Worm (Caenorhabditis elegans): Measurements from ENCODE around the gene ZC449.4.

The ZC449.4 gene

ce11 chrX:4992523-4992922 is 41.2 kb downstream of the ZC449.4 start:
- TF ChIP-seq snpc-4 (tag; optimal IDR thresholded peaks at IDR 0.05) (no peak), nhr-129 (tag; optimal IDR thresholded peaks at IDR 0.05) (no peak), ztf-4 (tag; optimal IDR thresholded peaks at IDR 0.05) (no peak), ceh-82 (tag; optimal IDR thresholded peaks at IDR 0.05) (no peak)

DNA sequence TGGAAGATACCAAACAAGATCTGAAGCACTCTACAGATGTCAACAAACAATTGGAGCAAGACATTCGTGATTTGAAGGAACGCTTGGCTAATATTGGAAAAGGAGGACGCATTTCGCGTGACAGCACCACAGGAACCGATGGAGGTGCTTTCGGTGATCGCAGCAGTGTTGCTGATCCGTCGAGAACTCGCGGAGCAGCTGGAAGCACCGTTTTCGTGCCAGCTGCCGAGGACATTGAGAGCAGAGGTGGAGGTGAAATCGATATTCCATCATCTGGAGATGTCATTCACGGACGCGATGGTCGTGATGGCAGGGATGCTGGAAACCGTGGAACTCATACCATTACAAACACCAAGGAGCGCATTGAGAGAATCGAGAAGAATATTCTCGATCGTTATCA is 46.2 kb downstream of the ZC449.4 start:
- no peak for TF ChIP-seq unc-55 (GFP tag; optimal IDR thresholded peaks at IDR 0.05)
- TF ChIP-seq lsy-2 (tag; optimal IDR thresholded peaks at IDR 0.05), result no peak
- TF ChIP-seq nhr-6 (tag; optimal IDR thresholded peaks at IDR 0.05), result no peak
- TF ChIP-seq ceh-16 (tag; optimal IDR thresholded peaks at IDR 0.05), result no peak
- TF ChIP-seq ztf-11 (tag; optimal IDR thresholded peaks at IDR 0.05), result no peak
- TF ChIP-seq fos-1 (tag; optimal IDR thresholded peaks at IDR 0.05), result no peak
- no peak for TF ChIP-seq elt-3 (tag; optimal IDR thresholded peaks at IDR 0.05)
- no peak for TF ChIP-seq crh-2 (tag; optimal IDR thresholded peaks at IDR 0.05)
- no peak for TF ChIP-seq F13H6.1 (tag; optimal IDR thresholded peaks at IDR 0.05)
- no peak for TF ChIP-seq sma-9 (GFP tag; optimal IDR thresholded peaks at IDR 0.05)
- TF ChIP-seq sma-9 (tag; optimal IDR thresholded peaks at IDR 0.05), result no peak
- TF ChIP-seq dmd-4 (tag; optimal IDR thresholded peaks at IDR 0.05), result no peak
- no peak for TF ChIP-seq nhr-23 (tag; optimal IDR thresholded peaks at IDR 0.05)
- no peak for TF ChIP-seq nhr-12 (tag; optimal IDR thresholded peaks at IDR 0.05)
- TF ChIP-seq C34F6.9 (tag; optimal IDR thresholded peaks at IDR 0.05), result no peak
- TF ChIP-seq mab-5 (tag; optimal IDR thresholded peaks at IDR 0.05), result no peak

DNA sequence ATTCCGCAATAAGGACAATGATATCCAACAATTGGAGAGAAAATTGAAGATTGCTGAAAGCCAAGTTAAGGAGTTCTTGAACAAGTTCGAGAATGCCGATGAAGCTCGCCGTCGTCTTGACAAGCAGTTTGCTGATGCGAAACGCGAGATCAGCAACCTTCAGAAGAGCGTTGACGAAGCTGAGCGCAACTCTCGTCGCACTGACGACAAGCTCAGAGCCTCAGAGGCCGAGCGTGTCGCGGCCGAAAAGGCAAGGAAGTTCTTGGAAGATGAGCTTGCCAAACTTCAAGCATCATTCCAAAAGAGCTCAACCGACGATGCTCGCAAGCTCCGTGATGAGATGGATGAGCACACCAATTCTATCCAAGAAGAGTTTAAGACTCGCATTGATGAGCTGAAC is 47.4 kb downstream of the ZC449.4 start:
- TF ChIP-seq skn-1 (tag; optimal IDR thresholded peaks at IDR 0.05) (no peak), sma-9 (GFP tag; optimal IDR thresholded peaks at IDR 0.05) (no peak), sma-9 (tag; optimal IDR thresholded peaks at IDR 0.05) (no peak), mbf-1 (tag; optimal IDR thresholded peaks at IDR 0.05) (no peak), peb-1 (tag; optimal IDR thresholded peaks at IDR 0.05) (no peak), mdl-1 (tag; optimal IDR thresholded peaks at IDR 0.05) (no peak), F13H6.1 (tag; optimal IDR thresholded peaks at IDR 0.05) (no peak), ceh-16 (tag; optimal IDR thresholded peaks at IDR 0.05) (no peak), unc-62 (GFP tag; optimal IDR thresholded peaks at IDR 0.05) (no peak), lin-11 (tag; optimal IDR thresholded peaks at IDR 0.05) (no peak)

DNA sequence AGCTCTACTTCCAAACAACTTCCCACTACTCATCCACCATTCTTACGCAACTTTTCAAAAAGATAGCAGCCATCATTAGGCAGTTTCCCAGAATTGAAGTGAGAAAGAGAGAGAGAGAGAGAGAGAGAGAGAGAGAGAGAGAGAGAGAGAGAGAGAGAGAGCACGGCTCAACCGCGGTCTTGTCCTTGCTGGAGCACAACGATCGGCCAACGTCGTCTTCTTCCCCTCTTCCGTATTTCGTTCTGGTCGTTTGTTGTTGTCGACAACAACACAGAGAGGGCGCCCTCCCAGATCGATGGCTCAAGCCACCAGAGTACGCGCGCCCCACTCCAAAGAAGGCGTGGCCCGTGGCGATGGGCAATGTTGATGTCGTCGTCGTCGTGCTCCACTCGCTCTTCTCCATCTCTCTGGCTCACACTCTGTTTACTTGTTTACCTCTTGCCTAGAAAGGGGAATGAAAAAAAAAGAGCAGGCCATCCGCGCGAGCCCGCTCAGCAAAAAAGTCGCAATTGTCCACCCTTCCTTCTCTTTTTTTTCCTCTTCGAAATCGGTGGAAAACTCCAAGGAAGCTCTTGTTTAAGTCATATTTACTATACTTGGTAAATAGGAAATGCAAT is 51.7 kb downstream of the ZC449.4 start:
- TF ChIP-seq alr-1 (tag; optimal IDR thresholded peaks at IDR 0.05) (no peak), crh-2 (tag; optimal IDR thresholded peaks at IDR 0.05) (peak; percentile 49), nhr-25 (tag; optimal IDR thresholded peaks at IDR 0.05) (no peak), C34F6.9 (tag; optimal IDR thresholded peaks at IDR 0.05) (peak; percentile 47), ztf-4 (tag; optimal IDR thresholded peaks at IDR 0.05) (no peak), sma-3 (GFP tag; optimal IDR thresholded peaks at IDR 0.05) (no peak), elt-3 (tag; optimal IDR thresholded peaks at IDR 0.05) (no peak), mab-5 (tag; optimal IDR thresholded peaks at IDR 0.05) (peak; percentile 41), dmd-4 (tag; optimal IDR thresholded peaks at IDR 0.05) (no peak), Y55F3AM.14 (GFP tag; optimal IDR thresholded peaks at IDR 0.05) (peak; percentile 57), ama-1 (optimal IDR thresholded peaks at IDR 0.05) (no peak), F13H6.1 (tag; optimal IDR thresholded peaks at IDR 0.05) (peak; percentile 35), elt-1 (tag; optimal IDR thresholded peaks at IDR 0.05) (no peak), sma-9 (GFP tag; optimal IDR thresholded peaks at IDR 0.05) (peak; percentile 65), sma-9 (tag; optimal IDR thresholded peaks at IDR 0.05) (no peak), ztf-11 (tag; optimal IDR thresholded peaks at IDR 0.05) (no peak), lin-39 (tag; optimal IDR thresholded peaks at IDR 0.05) (no peak), ZK546.5 (tag; optimal IDR thresholded peaks at IDR 0.05) (no peak), nhr-11 (tag; optimal IDR thresholded peaks at IDR 0.05) (no peak), blmp-1 (tag; optimal IDR thresholded peaks at IDR 0.05; ENCODE audit: insufficient read depth) (no peak), egl-27 (tag; optimal IDR thresholded peaks at IDR 0.05) (no peak), nhr-21 (tag; optimal IDR thresholded peaks at IDR 0.05) (no peak), mbf-1 (tag; optimal IDR thresholded peaks at IDR 0.05) (no peak), nhr-6 (tag; optimal IDR thresholded peaks at IDR 0.05) (peak; percentile 39), lin-11 (tag; optimal IDR thresholded peaks at IDR 0.05) (peak; percentile 46), snpc-4 (tag; optimal IDR thresholded peaks at IDR 0.05) (no peak), lin-13 (GFP tag; optimal IDR thresholded peaks at IDR 0.05) (no peak), sem-4 (tag; optimal IDR thresholded peaks at IDR 0.05) (peak; percentile 55), nhr-77 (tag; optimal IDR thresholded peaks at IDR 0.05) (no peak), ceh-16 (tag; optimal IDR thresholded peaks at IDR 0.05) (no peak), skn-1 (tag; optimal IDR thresholded peaks at IDR 0.05) (no peak), R02D3.7 (tag; optimal IDR thresholded peaks at IDR 0.05) (no peak), mdl-1 (tag; optimal IDR thresholded peaks at IDR 0.05) (peak; percentile 37 to 38), nhr-10 (tag; optimal IDR thresholded peaks at IDR 0.05) (no peak), unc-39 (tag; optimal IDR thresholded peaks at IDR 0.05) (no peak), gmeb-1 (tag; optimal IDR thresholded peaks at IDR 0.05) (no peak), nhr-129 (tag; optimal IDR thresholded peaks at IDR 0.05) (peak; percentile 60), ceh-82 (tag; optimal IDR thresholded peaks at IDR 0.05) (no peak), nhr-12 (tag; optimal IDR thresholded peaks at IDR 0.05) (no peak), aly-2 (tag; optimal IDR thresholded peaks at IDR 0.05) (no peak), fos-1 (tag; optimal IDR thresholded peaks at IDR 0.05) (no peak)
